Fruit fly (Drosophila melanogaster) whole organism, embryonic: ENCODE measurements around the gene r-l.

Experiments used
- Ada2b ChIP-seq: fragments of 200-800 bp; sonication (Bioruptor generic); IDR thresholded peaks from 2 replicates; pipeline ENCODE4 v1.3.6; 2022; ENCODE audit warnings: missing biosample characterization, missing genetic modification characterization
- Antp ChIP-seq: fragments of 200-800 bp; sonication (Bioruptor generic); optimal IDR thresholded peaks from 3 replicates; lab custom pipeline; 2016; ENCODE audit warnings: missing biosample characterization, missing genetic modification characterization
- B-H2 ChIP-seq: fragments of 200-800 bp; sonication (Bioruptor generic); optimal IDR thresholded peaks from 2 replicates; lab custom pipeline; 2018; ENCODE audit warnings: missing biosample characterization, mild to moderate bottlenecking, missing genetic modification characterization
- BEAF-32 ChIP-seq: fragments of 200-800 bp; sonication (Bioruptor generic); optimal IDR thresholded peaks from 3 replicates; lab custom pipeline; 2017; ENCODE audit warnings: missing biosample characterization, missing genetic modification characterization, mild to moderate bottlenecking, moderate library complexity, missing genetic modification reagents
- CG10209 ChIP-seq: fragments of 200-800 bp; sonication (Bioruptor generic); optimal IDR thresholded peaks from 3 replicates; lab custom pipeline; 2017; ENCODE audit warnings: missing biosample characterization, mild to moderate bottlenecking, missing genetic modification characterization, missing genetic modification reagents
- CG10321 ChIP-seq: fragments of 200-800 bp; sonication (Bioruptor generic); IDR thresholded peaks from 2 replicates; pipeline ENCODE4 v1.3.6; 2022; ENCODE audit warnings: missing biosample characterization, missing genetic modification characterization
- CG10979 ChIP-seq: fragments of 200-800 bp; sonication (Bioruptor generic); optimal IDR thresholded peaks from 2 replicates; lab custom pipeline; 2018; ENCODE audit warnings: missing biosample characterization, mild to moderate bottlenecking, missing genetic modification characterization, moderate library complexity
- CG11504 ChIP-seq: fragments of 200-800 bp; sonication (Bioruptor generic); optimal IDR thresholded peaks from 3 replicates; lab custom pipeline; 2019; ENCODE audit warnings: missing biosample characterization, mild to moderate bottlenecking, missing genetic modification characterization, moderate library complexity
- CG11560 ChIP-seq: fragments of 200-800 bp; sonication (Bioruptor generic); IDR thresholded peaks from 3 replicates; pipeline ENCODE4 v1.3.6; 2022; ENCODE audit warnings: missing biosample characterization, missing genetic modification characterization
- CG11695 ChIP-seq: fragments of 200-800 bp; sonication (Bioruptor generic); IDR thresholded peaks from 3 replicates; pipeline ENCODE4 v1.3.6; 2022; ENCODE audit warnings: missing biosample characterization, missing genetic modification characterization
- CG14965 ChIP-seq: fragments of 200-800 bp; sonication (Bioruptor generic); optimal IDR thresholded peaks from 2 replicates; lab custom pipeline; 2016; ENCODE audit warnings: missing biosample characterization, missing genetic modification characterization, borderline replicate concordance
- CG17361 ChIP-seq: fragments of 200-800 bp; sonication (Bioruptor generic); IDR thresholded peaks from 3 replicates; pipeline ENCODE4 v1.3.6; 2022; ENCODE audit warnings: missing biosample characterization, missing genetic modification characterization
- CG17568 ChIP-seq: fragments of 200-800 bp; sonication (Bioruptor generic); optimal IDR thresholded peaks from 2 replicates; lab custom pipeline; 2018; ENCODE audit warnings: missing biosample characterization, mild to moderate bottlenecking, missing genetic modification characterization, moderate library complexity
- CG2712 ChIP-seq: fragments of 200-800 bp; optimal IDR thresholded peaks from 3 replicates; lab custom pipeline; 2019; ENCODE audit warnings: missing biosample characterization, mild to moderate bottlenecking, missing genetic modification characterization, moderate library complexity
- CG31224 ChIP-seq: fragments of 200-800 bp; sonication (Bioruptor generic); IDR thresholded peaks from 2 replicates; pipeline ENCODE4 v1.3.6; 2022; ENCODE audit warnings: missing biosample characterization, missing genetic modification characterization
- CG33557 ChIP-seq: fragments of 200-800 bp; sonication (Bioruptor generic); optimal IDR thresholded peaks from 2 replicates; lab custom pipeline; 2019; ENCODE audit warnings: missing biosample characterization, mild to moderate bottlenecking, missing genetic modification characterization, moderate library complexity
- CG3847 ChIP-seq: fragments of 200-800 bp; sonication (Bioruptor generic); IDR thresholded peaks from 2 replicates; pipeline ENCODE4 v1.3.6; 2022; ENCODE audit warnings: missing biosample characterization, missing genetic modification characterization
- CG3995 ChIP-seq: fragments of 200-800 bp; sonication (Bioruptor generic); optimal IDR thresholded peaks from 3 replicates; lab custom pipeline; 2016; ENCODE audit warnings: missing biosample characterization, missing genetic modification characterization
- CG4730 ChIP-seq: fragments of 200-800 bp; sonication (Bioruptor generic); IDR thresholded peaks from 2 replicates; pipeline ENCODE4 v1.3.6; 2022; ENCODE audit warnings: missing biosample characterization, missing genetic modification characterization
- CG5953 ChIP-seq: fragments of 200-800 bp; sonication (Bioruptor generic); IDR thresholded peaks from 2 replicates; pipeline ENCODE4 v1.3.6; 2022; ENCODE audit warnings: missing biosample characterization, missing genetic modification characterization
- CG6254 ChIP-seq: fragments of 200-800 bp; sonication (Bioruptor generic); optimal IDR thresholded peaks from 3 replicates; lab custom pipeline; 2017; ENCODE audit warnings: mild to moderate bottlenecking, missing biosample characterization, missing genetic modification reagents, missing genetic modification characterization
- CG7372 ChIP-seq: fragments of 200-800 bp; sonication (Bioruptor generic); IDR thresholded peaks from 2 replicates; pipeline ENCODE4 v1.3.6; 2022; ENCODE audit warnings: missing biosample characterization, missing genetic modification characterization
- E2f2 ChIP-seq: fragments of 200-800 bp; sonication (Bioruptor generic); IDR thresholded peaks from 2 replicates; pipeline ENCODE4 v1.3.6; 2022; ENCODE audit warnings: missing biosample characterization, missing genetic modification characterization
- Elba2 ChIP-seq: fragments of 200-800 bp; sonication (Bioruptor generic); optimal IDR thresholded peaks from 3 replicates; lab custom pipeline; 2016; ENCODE audit warnings: missing biosample characterization, missing genetic modification characterization
- Hr51 ChIP-seq, 2 experiments: fragments of 200-800 bp; sonication (Bioruptor generic); optimal IDR thresholded peaks; 2 replicates in 1 of 2; 3 replicates in 1 of 2; lab custom pipeline; 2016 to 2018; ENCODE audit warnings: missing biosample characterization in 2 of 2, missing genetic modification characterization in 2 of 2, mild to moderate bottlenecking in 1 of 2, moderate library complexity in 1 of 2
- MBD-R2 ChIP-seq: fragments of 200-800 bp; sonication (Bioruptor generic); IDR thresholded peaks from 2 replicates; pipeline ENCODE4 v1.3.6; 2022; ENCODE audit warnings: missing biosample characterization, missing genetic modification characterization
- Mrtf ChIP-seq: fragments of 200-800 bp; sonication (Bioruptor generic); IDR thresholded peaks from 3 replicates; pipeline ENCODE4 v1.3.6; 2022; ENCODE audit warnings: missing biosample characterization, missing genetic modification characterization
- Nf-YB ChIP-seq: fragments of 200-800 bp; sonication (Bioruptor generic); optimal IDR thresholded peaks from 3 replicates; lab custom pipeline; 2019; ENCODE audit warnings: missing biosample characterization, mild to moderate bottlenecking, missing genetic modification characterization, moderate library complexity
- NfI ChIP-seq: fragments of 200-800 bp; sonication (Bioruptor generic); optimal IDR thresholded peaks from 3 replicates; lab custom pipeline; 2018; ENCODE audit warnings: missing biosample characterization, mild to moderate bottlenecking, missing genetic modification characterization, moderate library complexity
- Ravus ChIP-seq: fragments of 200-800 bp; sonication (Bioruptor generic); IDR thresholded peaks from 2 replicates; pipeline ENCODE4 v1.3.6; 2022; ENCODE audit warnings: missing biosample characterization, missing genetic modification characterization
- Vsx1 ChIP-seq: fragments of 200-800 bp; sonication (Bioruptor generic); optimal IDR thresholded peaks from 2 replicates; lab custom pipeline; 2017; ENCODE audit warnings: missing biosample characterization, mild to moderate bottlenecking, missing genetic modification characterization, missing genetic modification reagents
- amos ChIP-seq: fragments of 200-800 bp; sonication (Bioruptor generic); IDR thresholded peaks from 2 replicates; pipeline ENCODE4 v1.3.6; 2022; ENCODE audit warnings: missing biosample characterization, missing genetic modification characterization; ENCODE audit not compliant: partially characterized antibody
- bbx ChIP-seq: fragments of 200-800 bp; sonication (Bioruptor generic); IDR thresholded peaks from 2 replicates; pipeline ENCODE4 v1.3.6; 2022; ENCODE audit warnings: missing biosample characterization, missing genetic modification characterization; ENCODE audit not compliant: partially characterized antibody
- cad ChIP-seq: fragments of >200 bp; optimal IDR thresholded peaks from 2 replicates; lab custom pipeline; 2017; ENCODE audit warnings: missing biosample characterization, missing genetic modification characterization
- crc ChIP-seq: fragments of 200-800 bp; sonication (Bioruptor generic); optimal IDR thresholded peaks from 2 replicates; lab custom pipeline; 2016; ENCODE audit warnings: missing biosample characterization, missing genetic modification characterization
- dan ChIP-seq: fragments of 200-800 bp; sonication (Bioruptor generic); IDR thresholded peaks from 2 replicates; pipeline ENCODE4 v1.3.6; 2022; ENCODE audit warnings: missing biosample characterization, missing genetic modification characterization
- gce ChIP-seq: fragments of 200-800 bp; sonication (Bioruptor generic); IDR thresholded peaks from 3 replicates; pipeline ENCODE4 v1.3.6; 2022; ENCODE audit warnings: missing biosample characterization, missing genetic modification characterization
- gcm2 ChIP-seq: fragments of 200-800 bp; sonication (Bioruptor generic); optimal IDR thresholded peaks from 2 replicates; lab custom pipeline; 2016; ENCODE audit warnings: missing biosample characterization, missing genetic modification characterization
- inv ChIP-seq: fragments of 200-800 bp; sonication (Bioruptor generic); IDR thresholded peaks from 2 replicates; pipeline ENCODE4 v1.3.6; 2022; ENCODE audit warnings: missing biosample characterization, missing genetic modification characterization; ENCODE audit not compliant: partially characterized antibody
- jumu ChIP-seq: fragments of 200-800 bp; sonication (Bioruptor generic); optimal IDR thresholded peaks from 3 replicates; lab custom pipeline; 2016; ENCODE audit warnings: missing biosample characterization, missing genetic modification characterization
- lov ChIP-seq, 2 experiments: fragments of 200-800 bp in 1 of 2; fragments of >200 bp in 1 of 2; sonication (Bioruptor generic) in 1 of 2; IDR thresholded peaks in 1 of 2; optimal IDR thresholded peaks in 1 of 2; 2 replicates in 1 of 2; 3 replicates in 1 of 2; pipeline versions ENCODE4 v1.3.6 to Lab custom; 2017 to 2022; ENCODE audit warnings: missing biosample characterization in 1 of 2, missing genetic modification characterization in 1 of 2
- mld ChIP-seq: fragments of 200-800 bp; sonication (Bioruptor generic); IDR thresholded peaks from 3 replicates; pipeline ENCODE4 v1.3.6; 2022; ENCODE audit warnings: missing biosample characterization, missing genetic modification characterization; ENCODE audit not compliant: partially characterized antibody
- pb ChIP-seq: fragments of 200-800 bp; sonication (Bioruptor generic); optimal IDR thresholded peaks from 3 replicates; lab custom pipeline; 2016; ENCODE audit warnings: missing biosample characterization, missing genetic modification characterization
- so ChIP-seq: fragments of 200-800 bp; sonication (Bioruptor generic); IDR thresholded peaks from 3 replicates; pipeline ENCODE4 v1.3.6; 2022; ENCODE audit warnings: missing biosample characterization, missing genetic modification characterization
- sob ChIP-seq: fragments of 200-800 bp; sonication (Bioruptor generic); IDR thresholded peaks from 2 replicates; pipeline ENCODE4 v1.3.6; 2022; ENCODE audit warnings: missing biosample characterization, missing genetic modification characterization
- unc-4 ChIP-seq: fragments of 200-800 bp; sonication (Bioruptor generic); IDR thresholded peaks from 2 replicates; pipeline ENCODE4 v1.3.6; 2022; ENCODE audit warnings: missing biosample characterization, missing genetic modification characterization; ENCODE audit not compliant: partially characterized antibody
- vvl ChIP-seq: fragments of 200-800 bp; sonication (Bioruptor generic); IDR thresholded peaks from 2 replicates; pipeline ENCODE4 v1.3.6; 2022; ENCODE audit warnings: missing biosample characterization, missing genetic modification characterization
- z ChIP-seq: fragments of 200-800 bp; sonication (Bioruptor generic); IDR thresholded peaks from 3 replicates; pipeline ENCODE4 v1.3.6; 2022; ENCODE audit warnings: missing biosample characterization, missing genetic modification characterization

The r-l gene

DNA sequence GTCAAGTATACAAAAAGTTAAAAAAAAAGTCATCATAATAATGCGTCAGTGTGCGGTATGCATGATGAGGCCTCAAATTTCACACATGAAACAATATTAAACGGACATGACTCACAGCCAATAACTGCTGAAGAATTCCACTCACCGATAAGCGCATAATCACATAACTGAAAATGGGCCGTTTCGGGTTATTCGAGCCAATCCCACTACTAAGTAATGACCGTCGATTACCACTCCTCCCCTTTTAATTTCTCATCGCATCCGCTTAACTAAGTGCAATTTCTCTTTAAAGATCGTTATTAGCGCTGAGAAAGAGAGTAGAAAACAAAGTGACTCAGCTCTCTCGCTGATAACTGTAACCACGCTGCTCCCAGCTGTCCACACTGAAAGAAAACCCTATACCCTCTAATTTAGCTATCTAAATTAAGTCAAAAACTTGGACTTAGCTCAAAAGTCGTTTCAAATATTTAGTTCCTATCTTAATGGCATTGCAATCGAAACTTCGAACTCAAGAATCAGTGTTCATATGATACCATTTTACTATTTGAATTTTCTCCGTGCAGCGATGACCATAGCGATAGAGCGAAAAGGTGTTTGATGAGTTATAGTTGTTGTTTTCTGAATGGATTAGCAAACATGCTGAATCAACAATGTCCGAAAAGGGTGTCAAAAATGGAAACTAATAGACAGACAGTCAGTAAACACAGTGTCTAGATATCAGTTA, 39.8 kb upstream of the r-l start (continued):
- TF ChIP-seq B-H2 (GFP tag; lab: Kevin White, UChicago) (peak; percentile 63), CG17568 (GFP tag; lab: Kevin White, UChicago) (peak; percentile 90), CG6254 (GFP tag; lab: Kevin White, UChicago) (peak; percentile 66), CG11695 (peak; percentile 91), CG4730 (peak; percentile 85), CG31224 (GFP tag; lab: Robert Waterston, UW) (peak; percentile 75), pb (GFP tag; lab: Kevin White, UChicago) (peak; percentile 88), Hr51 (GFP tag; optimal IDR thresholded peaks at IDR 0.05; lab: Kevin White, UChicago) (peak; percentile 89 to 91), CG11560 (tag; lab: Robert Waterston, UW) (peak; percentile 53; the same call in 1 of the 3 replicates), bbx (no peak), NfI (GFP tag; lab: Kevin White, UChicago) (peak; percentile 87), mld (GFP tag; lab: Robert Waterston, UW) (no peak), Elba2 (GFP tag; lab: Kevin White, UChicago) (peak; percentile 14), inv (GFP tag; lab: Robert Waterston, UW) (no peak), jumu (peak; percentile 90), z (GFP tag; lab: Robert Waterston, UW) (no peak), MBD-R2 (peak; percentile 60; the same call in 1 of the 2 replicates), sob (GFP tag; lab: Robert Waterston, UW) (peak; percentile 89), unc-4 (GFP tag; lab: Robert Waterston, UW) (no peak), CG3847 (GFP tag; lab: Robert Waterston, UW) (peak; percentile 78), gcm2 (GFP tag; lab: Kevin White, UChicago) (peak; percentile 75), gce (GFP tag; lab: Robert Waterston, UW) (peak; percentile 89), CG5953 (GFP tag; lab: Robert Waterston, UW) (peak; percentile 87), E2f2 (peak; percentile 63), CG2712 (tag; lab: Kevin White, UChicago) (peak; percentile 93), CG10209 (peak; percentile 88), CG33557 (GFP tag; lab: Kevin White, UChicago) (peak; percentile 40), Ada2b (peak; percentile 90), CG11504 (tag; lab: Kevin White, UChicago) (peak; percentile 92), Ravus (peak; percentile 73), so (GFP tag; lab: Robert Waterston, UW) (peak; percentile 83), CG14965 (GFP tag; lab: Kevin White, UChicago) (peak; percentile 66), CG3995 (peak; percentile 39), cad (no peak), crc (GFP tag; lab: Kevin White, UChicago) (peak; percentile 83), Mrtf (GFP tag; lab: Robert Waterston, UW) (peak; percentile 82), dan (peak; percentile 47; the same call in 1 of the 2 replicates), CG17361 (GFP tag; lab: Robert Waterston, UW) (peak; percentile 88), lov (optimal IDR thresholded peaks at IDR 0.05; lab: Kevin White, UChicago) (no peak), lov (GFP tag; IDR thresholded peaks at IDR 0.05; lab: Robert Waterston, UW) (peak; percentile 55; the same call in 1 of the 3 replicates), Vsx1 (peak; percentile 83), Nf-YB (GFP tag; lab: Kevin White, UChicago) (peak; percentile 70), CG10321 (GFP tag; lab: Robert Waterston, UW) (peak; percentile 52), vvl (GFP tag; lab: Robert Waterston, UW) (peak; percentile 93), amos (no peak), BEAF-32 (GFP tag; lab: Kevin White, UChicago) (no peak), CG10979 (peak; percentile 85), Antp (GFP tag; lab: Kevin White, UChicago) (peak; percentile 88), CG7372 (GFP tag; lab: Robert Waterston, UW) (peak; percentile 69; the same call in 1 of the 2 replicates)
